Fruit fly (Drosophila melanogaster) whole organism, pupa: ENCODE measurements around the gene RhoGAP92B.

Experiments
- CG10348 ChIP-seq: fragments of 200-800 bp; sonication (Bioruptor generic); IDR thresholded peaks from 2 replicates; pipeline ENCODE4 v1.3.6; 2022; ENCODE audit warnings: missing biosample characterization, missing genetic modification characterization
- CG13204 ChIP-seq: fragments of 200-800 bp; sonication (Bioruptor generic); optimal IDR thresholded peaks from 2 replicates; lab custom pipeline; 2018; ENCODE audit warnings: missing biosample characterization, mild to moderate bottlenecking, missing genetic modification characterization, moderate library complexity
- CG14655 ChIP-seq: fragments of 200-800 bp; sonication (Bioruptor generic); optimal IDR thresholded peaks from 3 replicates; lab custom pipeline; 2017; ENCODE audit warnings: mild to moderate bottlenecking, missing biosample characterization, missing genetic modification reagents, missing genetic modification characterization
- CG15710 ChIP-seq: fragments of 200-800 bp; sonication (Bioruptor generic); optimal IDR thresholded peaks from 2 replicates; lab custom pipeline; 2018; ENCODE audit warnings: missing biosample characterization, mild to moderate bottlenecking, missing genetic modification characterization, moderate library complexity
- CG34367 ChIP-seq: fragments of 200-800 bp; sonication (Bioruptor generic); optimal IDR thresholded peaks from 2 replicates; lab custom pipeline; 2018; ENCODE audit warnings: missing biosample characterization, mild to moderate bottlenecking, missing genetic modification characterization
- D1 ChIP-seq: fragments of 200-800 bp; sonication (Bioruptor generic); optimal IDR thresholded peaks from 2 replicates; lab custom pipeline; 2018; ENCODE audit warnings: missing biosample characterization, mild to moderate bottlenecking, missing genetic modification characterization, moderate library complexity
- EcR ChIP-seq: fragments of 200-800 bp; sonication (Bioruptor generic); optimal IDR thresholded peaks from 3 replicates; lab custom pipeline; 2019; ENCODE audit warnings: missing biosample characterization, missing genetic modification characterization, mild to moderate bottlenecking, moderate library complexity, missing genetic modification reagents
- Ets98B ChIP-seq: fragments of 200-800 bp; sonication (Bioruptor generic); IDR thresholded peaks from 2 replicates; pipeline ENCODE4 v1.3.6; 2022; ENCODE audit warnings: missing biosample characterization, missing genetic modification characterization
- Pif1B ChIP-seq: fragments of 200-800 bp; sonication (Bioruptor generic); optimal IDR thresholded peaks from 3 replicates; lab custom pipeline; 2016; ENCODE audit warnings: missing biosample characterization, missing genetic modification characterization
- Snoo ChIP-seq: fragments of 200-800 bp; sonication (Bioruptor generic); optimal IDR thresholded peaks from 3 replicates; lab custom pipeline; 2017; ENCODE audit warnings: missing biosample characterization, mild to moderate bottlenecking, missing genetic modification characterization, inconsistent platforms

DNA sequence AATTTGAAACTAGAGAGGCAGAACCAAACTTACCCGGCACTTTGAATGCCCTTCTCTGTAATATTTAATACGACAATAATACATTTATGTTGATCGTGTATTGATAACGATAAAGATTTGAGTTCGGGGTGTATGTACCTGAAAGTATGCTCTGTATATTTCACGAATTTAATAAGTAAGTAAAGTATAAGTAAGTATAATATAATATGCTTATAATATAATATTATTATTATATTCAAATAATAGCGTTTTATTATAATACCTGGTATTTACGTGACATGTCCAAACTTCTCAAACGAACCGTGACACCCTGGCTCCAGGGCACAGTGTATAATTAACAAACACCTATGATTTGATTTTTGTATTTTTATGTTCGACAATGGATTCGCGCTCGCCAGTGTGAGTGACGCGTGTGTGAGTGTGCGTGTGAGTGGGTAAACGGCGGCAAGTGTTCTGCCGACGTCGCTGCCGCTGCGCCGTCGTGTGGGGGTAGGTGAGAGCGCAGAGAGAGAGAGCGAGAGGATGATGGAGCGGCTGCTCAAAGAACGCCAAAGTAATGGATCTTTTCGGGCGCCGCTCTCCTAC, 15.3 kb upstream of the RhoGAP92B start:
- TF ChIP-seq Pif1B (GFP tag; lab: Kevin White, UChicago) (no peak), Ets98B (GFP tag; lab: Robert Waterston, UW) (no peak; the same call in 1 of the 2 replicates), EcR (GFP tag; lab: Kevin White, UChicago) (no peak), CG13204 (GFP tag; lab: Kevin White, UChicago) (no peak), CG15710 (tag; lab: Kevin White, UChicago) (no peak), CG14655 (GFP tag; lab: Kevin White, UChicago) (peak; percentile 65), CG10348 (no peak), D1 (no peak), CG34367 (tag; lab: Kevin White, UChicago) (no peak), Snoo (tag; lab: Kevin White, UChicago) (no peak)
